Fruit fly (Drosophila melanogaster): ENCODE measurements around the gene CG4558.

Gene CG4558

dm6 chrX:6843841-6844440, 5.6 kb upstream of the CG4558 start, which contains the start of the genes CG14435 and Tmf:
CG14435 (minus strand) TSS chrX:6843921.
Tmf (plus strand) TSS chrX:6844341.
- TF ChIP-seq CG9139 (GFP tag; optimal IDR thresholded peaks at IDR 0.05) (no peak), Sox14 (GFP tag; optimal IDR thresholded peaks at IDR 0.05) (peak; percentile 68), achi (GFP tag; optimal IDR thresholded peaks at IDR 0.05) (peak; percentile 75), CG6808 (GFP tag; optimal IDR thresholded peaks at IDR 0.05) (peak; percentile 65), acj6 (GFP tag; optimal IDR thresholded peaks at IDR 0.05) (peak; percentile 78), fd59A (GFP tag; optimal IDR thresholded peaks at IDR 0.05) (peak; percentile 59), CG11762 (GFP tag; optimal IDR thresholded peaks at IDR 0.05; ENCODE audit: insufficient read depth) (peak; percentile 53), Eip93F (GFP tag; optimal IDR thresholded peaks at IDR 0.05) (peak; percentile 51), CG15336 (GFP tag; IDR thresholded peaks at IDR 0.05) (peak; percentile 67), spab (GFP tag; optimal IDR thresholded peaks at IDR 0.05) (peak; percentile 38), eg (GFP tag; IDR thresholded peaks at IDR 0.05) (peak; percentile 80), Eip75B (GFP tag; optimal IDR thresholded peaks at IDR 0.05) (peak; percentile 72), CG1621 (tag; optimal IDR thresholded peaks at IDR 0.05) (peak; percentile 20), lz (GFP tag; optimal IDR thresholded peaks at IDR 0.05) (peak; percentile 81), CG34406 (GFP tag; optimal IDR thresholded peaks at IDR 0.05) (peak; percentile 76), Blimp-1 (GFP tag; optimal IDR thresholded peaks at IDR 0.05) (peak; percentile 47), CG6854 (GFP tag; optimal IDR thresholded peaks at IDR 0.05) (peak; percentile 14), CG8319 (GFP tag; optimal IDR thresholded peaks at IDR 0.05) (peak; percentile 22), CG8119 (GFP tag; IDR thresholded peaks at IDR 0.05) (peak; percentile 77), dsx (GFP tag; optimal IDR thresholded peaks at IDR 0.05; ENCODE audit: poor library complexity, severe bottlenecking) (peak; percentile 69), ss (GFP tag; optimal IDR thresholded peaks at IDR 0.05) (peak; percentile 35 to 54), esn (GFP tag; optimal IDR thresholded peaks at IDR 0.05) (peak; percentile 83), CG6792 (GFP tag; optimal IDR thresholded peaks at IDR 0.05) (peak; percentile 63), OdsH (GFP tag; optimal IDR thresholded peaks at IDR 0.05) (peak; percentile 78), Ets21C (GFP tag; optimal IDR thresholded peaks at IDR 0.05) (peak; percentile 66), Smox (GFP tag; optimal IDR thresholded peaks at IDR 0.05) (peak; percentile 62), CG11902 (GFP tag; optimal IDR thresholded peaks at IDR 0.05) (peak; percentile 63), Lpt (GFP tag; optimal IDR thresholded peaks at IDR 0.05) (peak; percentile 63), Ets96B (tag; optimal IDR thresholded peaks at IDR 0.05) (peak; percentile 76), Hr4 (GFP tag; optimal IDR thresholded peaks at IDR 0.05) (peak; percentile 81), CG8632 (GFP tag; optimal IDR thresholded peaks at IDR 0.05) (peak; percentile 73), Hr38 (GFP tag; optimal IDR thresholded peaks at IDR 0.05) (no peak), CG6276 (GFP tag; optimal IDR thresholded peaks at IDR 0.05) (no peak), CG16779 (tag; optimal IDR thresholded peaks at IDR 0.05) (no peak), Met (GFP tag; optimal IDR thresholded peaks at IDR 0.05) (peak; percentile 80), Sox102F (GFP tag; optimal IDR thresholded peaks at IDR 0.05) (peak; percentile 63), topi (GFP tag; optimal IDR thresholded peaks at IDR 0.05) (peak; percentile 73), CG11294 (GFP tag; IDR thresholded peaks at IDR 0.05) (peak; percentile 62; the same call in 1 of the 2 replicates), salr (GFP tag; optimal IDR thresholded peaks at IDR 0.05) (peak; percentile 23 to 64), CG10631 (GFP tag; optimal IDR thresholded peaks at IDR 0.05) (peak; percentile 85), vri (GFP tag; optimal IDR thresholded peaks at IDR 0.05) (no peak), CG3032 (tag; optimal IDR thresholded peaks at IDR 0.05) (peak; percentile 78), CG31627 (GFP tag; optimal IDR thresholded peaks at IDR 0.05) (peak; percentile 75), Sox15 (GFP tag; optimal IDR thresholded peaks at IDR 0.05) (peak; percentile 69), CG32006 (GFP tag; optimal IDR thresholded peaks at IDR 0.05) (peak; percentile 83), dac (GFP tag; optimal IDR thresholded peaks at IDR 0.05) (peak; percentile 48), net (GFP tag; optimal IDR thresholded peaks at IDR 0.05) (peak; percentile 60), Eip78C (GFP tag) (peak; percentile 90), svp (GFP tag) (peak; percentile 89), CG10669 (GFP tag; optimal IDR thresholded peaks at IDR 0.05) (peak; percentile 76), Gug (GFP tag; IDR thresholded peaks at IDR 0.05) (peak; percentile 72)

Data from whole organism, prepupa.